Worm (Caenorhabditis elegans): Measurements from ENCODE around the gene pals-20.

pals-20 gene

DNA sequence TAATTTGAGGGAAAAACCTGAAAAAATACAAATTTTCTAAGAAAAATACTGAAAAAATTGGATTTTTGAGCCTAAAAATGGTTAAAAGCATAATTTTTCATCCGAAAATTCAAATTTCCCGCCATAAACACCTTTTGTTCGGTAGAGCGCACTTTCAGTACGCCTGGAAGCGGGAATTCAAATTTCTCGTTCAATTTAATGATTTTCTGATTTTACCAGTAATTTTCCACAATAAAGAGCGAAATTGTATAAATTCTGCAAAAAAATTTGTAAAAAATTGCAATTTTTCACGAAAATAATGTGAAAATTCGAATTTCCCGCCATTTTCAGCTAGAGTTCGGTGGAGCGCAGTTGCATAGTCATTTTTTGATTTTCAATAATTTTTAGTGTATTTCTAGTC lies 40.3 kb upstream of the pals-20 start:
- TF ChIP-seq grh-1 (GFP tag; IDR thresholded peaks at IDR 0.05) (no peak), efl-1 (optimal IDR thresholded peaks at IDR 0.05) (no peak), efl-1 (GFP tag; optimal IDR thresholded peaks at IDR 0.05 in 1 of 2) (peak in 1 of 2 experiments; percentile 16), lin-13 (GFP tag; optimal IDR thresholded peaks at IDR 0.05) (no peak), lin-15B (tag; optimal IDR thresholded peaks at IDR 0.05) (no peak), lin-14 (GFP tag; optimal IDR thresholded peaks at IDR 0.05) (no peak), hlh-17 (GFP tag; optimal IDR thresholded peaks at IDR 0.05; ENCODE audit: borderline replicate concordance) (no peak), ceh-63 (GFP tag; optimal IDR thresholded peaks at IDR 0.05) (no peak)

DNA sequence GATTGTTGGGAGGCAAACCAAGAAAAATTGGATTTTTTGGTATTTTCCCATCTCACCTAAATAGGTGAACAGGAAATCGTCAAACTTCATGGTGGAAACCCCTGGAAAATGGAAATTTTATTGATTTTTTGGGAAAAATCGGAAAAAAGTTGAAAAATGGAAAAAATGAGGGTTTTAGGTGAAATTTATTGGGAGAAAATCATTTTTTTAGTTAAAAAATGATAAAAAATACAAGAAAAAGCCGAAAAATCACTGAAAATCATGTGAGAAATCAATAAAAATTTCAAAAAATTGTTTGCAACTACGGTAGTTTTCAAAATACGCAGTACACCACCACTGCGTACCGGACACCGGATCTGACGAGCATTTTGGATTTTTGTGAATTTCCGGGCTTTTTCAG lies 39.0 kb upstream of the pals-20 start, which contains the start of gene lelo-2:
Gene lelo-2 (minus strand): TSS at position 101 of the 400 bp plus-strand sequence.
- no peak for TF ChIP-seq pqm-1 (tag; optimal IDR thresholded peaks at IDR 0.05)
- TF ChIP-seq ceh-63 (GFP tag; optimal IDR thresholded peaks at IDR 0.05) = no peak
- no peak for TF ChIP-seq efl-1 (optimal IDR thresholded peaks at IDR 0.05)
- TF ChIP-seq efl-1 (GFP tag; optimal IDR thresholded peaks at IDR 0.05 in 1 of 2) = no peak
- no peak for TF ChIP-seq C34B4.2 (tag; optimal IDR thresholded peaks at IDR 0.05)
- TF ChIP-seq nhr-77 (tag; optimal IDR thresholded peaks at IDR 0.05) = no peak
- TF ChIP-seq vab-15 (tag; optimal IDR thresholded peaks at IDR 0.05) = no peak
- TF ChIP-seq lin-15B (tag; optimal IDR thresholded peaks at IDR 0.05) = no peak
- no peak for TF ChIP-seq unc-130 (tag; optimal IDR thresholded peaks at IDR 0.05)
- no peak for TF ChIP-seq unc-62 (GFP tag; optimal IDR thresholded peaks at IDR 0.05)
- no peak for TF ChIP-seq ces-1 (GFP tag; optimal IDR thresholded peaks at IDR 0.05)
- no peak for TF ChIP-seq nhr-12 (tag; optimal IDR thresholded peaks at IDR 0.05)
- no peak for TF ChIP-seq snpc-4 (tag; optimal IDR thresholded peaks at IDR 0.05)
- no peak for TF ChIP-seq hlh-17 (GFP tag; optimal IDR thresholded peaks at IDR 0.05; ENCODE audit: borderline replicate concordance)
- no peak for TF ChIP-seq alr-1 (tag; optimal IDR thresholded peaks at IDR 0.05; ENCODE audit: borderline replicate concordance)
- TF ChIP-seq nhr-84 (tag; optimal IDR thresholded peaks at IDR 0.05) = no peak
- TF ChIP-seq xbp-1 (tag; optimal IDR thresholded peaks at IDR 0.05) = no peak

DNA sequence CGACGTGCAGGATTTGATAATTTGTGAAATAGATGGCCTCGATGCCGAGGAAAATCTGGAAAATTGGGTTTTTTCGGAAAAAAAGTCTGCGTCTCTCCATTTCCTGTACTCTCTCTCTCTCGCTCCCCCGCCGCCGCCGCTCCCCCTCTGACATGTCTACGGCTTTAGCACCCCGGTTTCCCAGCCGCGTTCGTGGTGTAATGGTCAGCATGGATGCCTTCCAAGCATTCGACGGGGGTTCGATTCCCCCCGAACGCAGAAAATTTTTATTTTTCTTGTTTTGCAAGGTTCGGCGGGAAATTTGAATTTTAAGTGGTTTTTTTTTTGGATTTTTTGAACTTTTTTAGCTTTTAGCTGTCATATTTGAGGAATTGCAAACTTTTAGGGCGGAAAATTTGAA lies 36.2 kb upstream of the pals-20 start:
- TF ChIP-seq aly-2 (tag; optimal IDR thresholded peaks at IDR 0.05) = peak; percentile 19
- TF ChIP-seq hpl-2 (GFP tag; optimal IDR thresholded peaks at IDR 0.05) = no peak
- TF ChIP-seq dpl-1 (GFP tag; optimal IDR thresholded peaks at IDR 0.05) = peak; percentile 48 to 54 (median 52)
- TF ChIP-seq unc-86 (tag; optimal IDR thresholded peaks at IDR 0.05) = peak; percentile 51
- TF ChIP-seq sptf-1 (tag; optimal IDR thresholded peaks at IDR 0.05) = no peak
- no peak for TF ChIP-seq efl-3 (GFP tag; optimal IDR thresholded peaks at IDR 0.05)
- TF ChIP-seq elt-2 (tag; optimal IDR thresholded peaks at IDR 0.05) = peak; percentile 32
- TF ChIP-seq unc-98 (GFP tag; IDR thresholded peaks at IDR 0.05) = peak; percentile 47; the same call in 1 of the 2 replicates
- peak; percentile 57 for TF ChIP-seq sup-37 (GFP tag; optimal IDR thresholded peaks at IDR 0.05)
- TF ChIP-seq nhr-77 (tag; optimal IDR thresholded peaks at IDR 0.05) = peak; percentile 34
- no peak for TF ChIP-seq nhr-12 (tag; optimal IDR thresholded peaks at IDR 0.05)
- peak; percentile 76 for TF ChIP-seq skn-1 (tag; optimal IDR thresholded peaks at IDR 0.05)
- TF ChIP-seq fkh-10 (GFP tag; optimal IDR thresholded peaks at IDR 0.05) = peak; percentile 24
- TF ChIP-seq C16A3.4 (tag; optimal IDR thresholded peaks at IDR 0.05) = peak; percentile 34
- TF ChIP-seq pax-3 (tag; optimal IDR thresholded peaks at IDR 0.05) = no peak
- TF ChIP-seq zag-1 (tag; optimal IDR thresholded peaks at IDR 0.05) = no peak
- TF ChIP-seq mep-1 (tag; optimal IDR thresholded peaks at IDR 0.05) = peak; percentile 51
- TF ChIP-seq lsy-2 (tag; optimal IDR thresholded peaks at IDR 0.05) = peak; percentile 67 to 81
- peak; percentile 59 for TF ChIP-seq nhr-20 (tag; optimal IDR thresholded peaks at IDR 0.05)
- peak; percentile 7 for TF ChIP-seq lin-39 (tag; optimal IDR thresholded peaks at IDR 0.05)
- peak; percentile 50 for TF ChIP-seq xbp-1 (tag; optimal IDR thresholded peaks at IDR 0.05)
- TF ChIP-seq unc-130 (tag; optimal IDR thresholded peaks at IDR 0.05) = peak; percentile 44
- TF ChIP-seq fkh-4 (tag; optimal IDR thresholded peaks at IDR 0.05; ENCODE audit: borderline replicate concordance) = no peak
- TF ChIP-seq ztf-4 (tag; optimal IDR thresholded peaks at IDR 0.05) = no peak
- no peak for TF ChIP-seq hlh-17 (GFP tag; optimal IDR thresholded peaks at IDR 0.05; ENCODE audit: borderline replicate concordance)
- peak; percentile 48 to 63 for TF ChIP-seq efl-1 (optimal IDR thresholded peaks at IDR 0.05)
- TF ChIP-seq efl-1 (GFP tag; optimal IDR thresholded peaks at IDR 0.05 in 1 of 2) = peak; percentile 72 to 95
- TF ChIP-seq zip-4 (GFP tag; optimal IDR thresholded peaks at IDR 0.05) = peak; percentile 54
- TF ChIP-seq swsn-7 (tag; optimal IDR thresholded peaks at IDR 0.05) = peak; percentile 69
- TF ChIP-seq fkh-8 (tag; optimal IDR thresholded peaks at IDR 0.05) = peak; percentile 44
- TF ChIP-seq irx-1 (tag; optimal IDR thresholded peaks at IDR 0.05) = peak; percentile 75
- peak; percentile 77 for TF ChIP-seq dsc-1 (tag; optimal IDR thresholded peaks at IDR 0.05)
- TF ChIP-seq rnt-1 (tag; optimal IDR thresholded peaks at IDR 0.05) = no peak
- peak; percentile 57; the same call in 1 of the 2 replicates for TF ChIP-seq mab-9 (GFP tag; IDR thresholded peaks at IDR 0.05)
- no peak for TF ChIP-seq pag-3 (tag; optimal IDR thresholded peaks at IDR 0.05; ENCODE audit: borderline replicate concordance, insufficient read depth)

Data from whole organism, L1 larva.